Fruit fly (Drosophila melanogaster): ENCODE results near the gene vri.

The vri gene

DNA sequence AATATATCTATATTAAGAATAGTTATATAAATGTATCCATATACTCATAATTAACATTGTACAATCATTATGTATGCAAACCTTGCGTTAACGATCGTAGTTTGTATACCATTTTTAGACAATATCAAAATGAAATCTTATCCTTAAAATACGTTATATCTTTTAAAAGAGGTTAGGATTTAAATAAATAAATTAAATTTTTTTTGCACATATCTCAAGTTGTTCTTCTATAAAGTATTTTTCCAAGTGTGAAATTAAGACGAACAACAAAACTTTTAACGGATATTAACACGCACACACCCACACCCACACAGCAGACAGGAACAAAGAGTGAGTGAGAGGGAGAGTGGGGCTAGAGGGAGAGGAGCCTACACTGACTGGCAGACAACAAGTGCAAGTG lies 1.2 kb downstream of the vri start:
- TF ChIP-seq CG14014 (GFP tag; IDR thresholded peaks at IDR 0.05) (no peak), lbe (GFP tag; optimal IDR thresholded peaks at IDR 0.05) (peak; percentile 25), CG16863 (GFP tag; optimal IDR thresholded peaks at IDR 0.05) (no peak), Blimp-1 (GFP tag; optimal IDR thresholded peaks at IDR 0.05) (peak; percentile 25), gem (tag; optimal IDR thresholded peaks at IDR 0.05) (peak; percentile 5), nom (GFP tag; optimal IDR thresholded peaks at IDR 0.05) (peak; percentile 65)

DNA sequence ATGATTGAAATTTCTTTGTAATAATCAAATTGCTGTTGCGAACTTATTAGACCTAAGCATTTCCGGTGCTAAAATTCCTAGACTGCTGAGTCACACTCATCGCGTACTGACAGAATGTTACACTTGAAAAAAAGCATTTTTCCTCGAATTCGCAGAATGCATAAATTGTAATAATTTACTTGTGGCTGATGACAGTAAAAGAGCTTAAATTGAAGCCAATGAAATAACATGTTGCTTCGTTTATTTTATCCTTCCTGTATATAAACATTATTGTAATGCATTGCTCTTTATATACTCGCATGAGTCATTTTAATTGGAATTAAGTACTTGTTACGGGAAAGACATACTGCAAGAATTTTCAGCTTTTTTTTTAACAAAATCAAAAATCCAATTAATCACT lies 1.8 kb downstream of the vri start:
- no peak for TF ChIP-seq Dad (GFP tag; optimal IDR thresholded peaks at IDR 0.05)
- no peak for TF ChIP-seq eyg (GFP tag; optimal IDR thresholded peaks at IDR 0.05)
- no peak for TF ChIP-seq org-1 (GFP tag; optimal IDR thresholded peaks at IDR 0.05)
- TF ChIP-seq gro (GFP tag; optimal IDR thresholded peaks at IDR 0.05) = no peak
- no peak for TF ChIP-seq peb (GFP tag; IDR thresholded peaks at IDR 0.05)
- no peak for TF ChIP-seq B-H2 (GFP tag; optimal IDR thresholded peaks at IDR 0.05)
- no peak for TF ChIP-seq exex (tag; optimal IDR thresholded peaks at IDR 0.05)
- no peak for TF ChIP-seq sima (GFP tag; optimal IDR thresholded peaks at IDR 0.05)
- TF ChIP-seq CG43689 (GFP tag; IDR thresholded peaks at IDR 0.05) = no peak
- no peak for TF ChIP-seq gcm2 (GFP tag; optimal IDR thresholded peaks at IDR 0.05)
- no peak for TF ChIP-seq CG9437 (GFP tag; optimal IDR thresholded peaks at IDR 0.05)
- TF ChIP-seq CG6683 (GFP tag; optimal IDR thresholded peaks at IDR 0.05) = no peak
- TF ChIP-seq crp (GFP tag; optimal IDR thresholded peaks at IDR 0.05) = no peak

DNA sequence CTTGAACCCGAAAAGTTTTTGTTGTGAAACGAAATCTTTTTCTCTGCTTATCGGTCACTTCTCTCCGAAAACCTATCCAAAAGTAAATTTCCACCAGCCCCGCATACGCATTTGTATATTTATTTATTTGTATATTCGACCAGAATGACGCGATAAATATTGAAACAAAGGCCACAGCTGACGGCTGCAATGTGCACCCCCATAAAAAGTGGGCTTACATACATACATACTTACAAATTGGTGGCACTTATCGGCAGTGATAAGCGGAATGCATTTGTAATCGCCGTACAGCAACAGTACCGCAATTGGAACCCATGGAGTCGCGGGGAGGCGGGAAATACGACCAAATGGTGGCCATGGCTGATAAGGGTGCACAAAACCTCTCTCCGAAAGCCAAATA lies 2.5 kb downstream of the vri start:
- TF ChIP-seq aop (GFP tag; IDR thresholded peaks at IDR 0.05) (no peak), CG5180 (GFP tag; optimal IDR thresholded peaks at IDR 0.05) (peak; percentile 47), Med (GFP tag) (peak; percentile 41), CG15479 (GFP tag; optimal IDR thresholded peaks at IDR 0.05) (peak; percentile 19), CG2202 (tag; optimal IDR thresholded peaks at IDR 0.05) (no peak), CG12942 (GFP tag; optimal IDR thresholded peaks at IDR 0.05) (no peak), Ptx1 (GFP tag; IDR thresholded peaks at IDR 0.05) (no peak), Mrtf (GFP tag; IDR thresholded peaks at IDR 0.05) (no peak), sens (GFP tag) (peak; percentile 46), twi (tag; optimal IDR thresholded peaks at IDR 0.05) (peak; percentile 42), Trl (optimal IDR thresholded peaks at IDR 0.05) (no peak), Trl (GFP tag; optimal IDR thresholded peaks at IDR 0.05) (no peak), grau (tag; optimal IDR thresholded peaks at IDR 0.05) (no peak), GATAe (GFP tag; conservative IDR thresholded peaks at IDR 0.05) (peak; percentile 21; the same call in 1 of the 2 replicates), sens-2 (GFP tag; IDR thresholded peaks at IDR 0.05) (0 out of 2 replicates have a peak, but pooled peaks have one; percentile 15), CG9215 (GFP tag; IDR thresholded peaks at IDR 0.05) (no peak), BtbVII (GFP tag; optimal IDR thresholded peaks at IDR 0.05) (no peak), crol (GFP tag; IDR thresholded peaks at IDR 0.05) (peak; percentile 76), Bteb2 (GFP tag; optimal IDR thresholded peaks at IDR 0.05) (no peak), Dll (GFP tag; IDR thresholded peaks at IDR 0.05; ENCODE audit: partially characterized antibody) (no peak), D (optimal IDR thresholded peaks at IDR 0.05) (no peak), D (GFP tag; optimal IDR thresholded peaks at IDR 0.05) (no peak), CG8089 (GFP tag; optimal IDR thresholded peaks at IDR 0.05) (no peak), CG11398 (GFP tag; optimal IDR thresholded peaks at IDR 0.05) (no peak), corto (GFP tag; optimal IDR thresholded peaks at IDR 0.05) (no peak), CG13424 (tag; optimal IDR thresholded peaks at IDR 0.05) (no peak), HLH4C (GFP tag; IDR thresholded peaks at IDR 0.05; ENCODE audit: partially characterized antibody) (no peak), gcm (GFP tag; optimal IDR thresholded peaks at IDR 0.05) (peak; percentile 74), ftz-f1 (GFP tag; optimal IDR thresholded peaks at IDR 0.05) (no peak)

Data from whole organism, embryonic.